Worm (Caenorhabditis elegans): Measurements from ENCODE around the gene Y116A8C.3.

Gene Y116A8C.3

ce11 chrIV:16919212-16919775 is 3.4 kb downstream of the Y116A8C.3 start, which contains the start of the genes Y116A8C.470 and Y116A8C.463:
Gene Y116A8C.470, minus strand, starts transcription at chrIV:16919312.
Gene Y116A8C.463, plus strand, starts transcription at chrIV:16919725.
- no peak for TF ChIP-seq drap-1 (GFP tag; optimal IDR thresholded peaks at IDR 0.05)
- TF ChIP-seq elt-1 (tag; optimal IDR thresholded peaks at IDR 0.05; ENCODE audit: borderline replicate concordance, insufficient read depth), result no peak
- no peak for TF ChIP-seq sem-2 (GFP tag; optimal IDR thresholded peaks at IDR 0.05)
- TF ChIP-seq unc-39 (tag; optimal IDR thresholded peaks at IDR 0.05), result no peak
- no peak for TF ChIP-seq ces-1 (GFP tag; optimal IDR thresholded peaks at IDR 0.05)
- no peak for TF ChIP-seq lsy-2 (tag; optimal IDR thresholded peaks at IDR 0.05)
- no peak for TF ChIP-seq M03D4.4 (tag; optimal IDR thresholded peaks at IDR 0.05)
- no peak for TF ChIP-seq ham-2 (GFP tag; optimal IDR thresholded peaks at IDR 0.05)
- no peak for TF ChIP-seq hlh-1 (tag; optimal IDR thresholded peaks at IDR 0.05)
- TF ChIP-seq unc-120 (tag; optimal IDR thresholded peaks at IDR 0.05; ENCODE audit: poor library complexity, severe bottlenecking), result no peak
- TF ChIP-seq mep-1 (tag; optimal IDR thresholded peaks at IDR 0.05), result no peak
- no peak for TF ChIP-seq nhr-76 (tag; optimal IDR thresholded peaks at IDR 0.05)
- no peak for TF ChIP-seq ceh-83 (GFP tag; optimal IDR thresholded peaks at IDR 0.05)
- TF ChIP-seq cnd-1 (tag; optimal IDR thresholded peaks at IDR 0.05), result no peak
- no peak for TF ChIP-seq zip-8 (tag; optimal IDR thresholded peaks at IDR 0.05)
- TF ChIP-seq ceh-39 (tag; optimal IDR thresholded peaks at IDR 0.05), result no peak
- no peak for TF ChIP-seq mab-5 (tag; optimal IDR thresholded peaks at IDR 0.05)
- TF ChIP-seq nhr-28 (tag; optimal IDR thresholded peaks at IDR 0.05), result no peak
- TF ChIP-seq ceh-43 (GFP tag; optimal IDR thresholded peaks at IDR 0.05), result no peak

ce11 chrIV:16920041-16920440 is 4.2 kb downstream of the Y116A8C.3 start, which contains the start of gene nep-23:
Gene nep-23, plus strand, starts transcription at chrIV:16920341.
- TF ChIP-seq elt-3 (tag; optimal IDR thresholded peaks at IDR 0.05) (no peak), ces-1 (GFP tag; optimal IDR thresholded peaks at IDR 0.05) (no peak), blmp-1 (tag; optimal IDR thresholded peaks at IDR 0.05) (no peak), M03D4.4 (tag; optimal IDR thresholded peaks at IDR 0.05) (no peak), flh-1 (GFP tag; optimal IDR thresholded peaks at IDR 0.05) (no peak), ztf-11 (tag; optimal IDR thresholded peaks at IDR 0.05) (no peak), sem-2 (GFP tag; optimal IDR thresholded peaks at IDR 0.05) (no peak), pha-4 (tag; optimal IDR thresholded peaks at IDR 0.05) (no peak)

ce11 chrIV:16921999-16922398 is 6.1 kb downstream of the Y116A8C.3 start:
- TF ChIP-seq ceh-43 (GFP tag; optimal IDR thresholded peaks at IDR 0.05) (no peak), zip-8 (tag; optimal IDR thresholded peaks at IDR 0.05) (no peak), ces-1 (GFP tag; optimal IDR thresholded peaks at IDR 0.05) (no peak), nhr-28 (tag; optimal IDR thresholded peaks at IDR 0.05) (no peak), nhr-76 (tag; optimal IDR thresholded peaks at IDR 0.05) (no peak), pha-4 (tag; optimal IDR thresholded peaks at IDR 0.05) (no peak), sem-2 (GFP tag; optimal IDR thresholded peaks at IDR 0.05) (no peak), lin-32 (GFP tag; optimal IDR thresholded peaks at IDR 0.05) (no peak), sptf-1 (tag; optimal IDR thresholded peaks at IDR 0.05) (no peak), tbx-8 (GFP tag; optimal IDR thresholded peaks at IDR 0.05) (no peak), elt-3 (tag; optimal IDR thresholded peaks at IDR 0.05) (no peak), unc-120 (tag; optimal IDR thresholded peaks at IDR 0.05; ENCODE audit: poor library complexity, severe bottlenecking) (no peak), ham-2 (GFP tag; optimal IDR thresholded peaks at IDR 0.05) (no peak), drap-1 (GFP tag; optimal IDR thresholded peaks at IDR 0.05) (no peak), nhr-237 (tag; optimal IDR thresholded peaks at IDR 0.05) (no peak), mep-1 (tag; optimal IDR thresholded peaks at IDR 0.05) (no peak), nhr-2 (tag; optimal IDR thresholded peaks at IDR 0.05) (no peak), mls-2 (tag; optimal IDR thresholded peaks at IDR 0.05) (no peak)

- TF ChIP-seq ztf-11 (tag; optimal IDR thresholded peaks at IDR 0.05) (no peak), flh-1 (GFP tag; optimal IDR thresholded peaks at IDR 0.05) (no peak), lsy-2 (tag; optimal IDR thresholded peaks at IDR 0.05) (no peak), hlh-1 (tag; optimal IDR thresholded peaks at IDR 0.05) (no peak), mep-1 (tag; optimal IDR thresholded peaks at IDR 0.05) (no peak), ham-2 (GFP tag; optimal IDR thresholded peaks at IDR 0.05) (no peak), blmp-1 (tag; optimal IDR thresholded peaks at IDR 0.05) (no peak), zip-8 (tag; optimal IDR thresholded peaks at IDR 0.05) (no peak), nhr-28 (tag; optimal IDR thresholded peaks at IDR 0.05) (no peak), unc-62 (GFP tag; optimal IDR thresholded peaks at IDR 0.05) (no peak), lin-32 (GFP tag; optimal IDR thresholded peaks at IDR 0.05) (no peak)
These were observed 8.2 kb downstream of the Y116A8C.3 start, which contains the start of gene nep-24 for ce11 chrIV:16924092-16924491. Gene nep-24, plus strand, starts transcription at chrIV:16924392.

All from whole organism, mixed stage, embryonic.